Worm (Caenorhabditis elegans): ENCODE data around the gene B0546.4.

- TF ChIP-seq cnd-1 (tag; optimal IDR thresholded peaks at IDR 0.05) (no peak), nhr-28 (tag; optimal IDR thresholded peaks at IDR 0.05) (no peak), nhr-12 (tag; optimal IDR thresholded peaks at IDR 0.05) (no peak), snpc-4 (tag; optimal IDR thresholded peaks at IDR 0.05) (no peak), lin-13 (tag; optimal IDR thresholded peaks at IDR 0.05) (peak; percentile 14), mab-5 (tag; optimal IDR thresholded peaks at IDR 0.05) (no peak), nhr-2 (tag; optimal IDR thresholded peaks at IDR 0.05) (peak; percentile 1), elt-3 (tag; optimal IDR thresholded peaks at IDR 0.05) (no peak)
These were observed 1.6 kb upstream of the B0546.4 start, which contains the start of gene mai-2 for ce11 chrIV:3385337-3386215.

Data from whole organism, mixed stage, embryonic.